Worm (Caenorhabditis elegans) whole organism, L4 larva: Measurements from ENCODE around the gene T14B4.19.
A peak's percentile ranks its signal among the peaks of the same experiment; 100 is the strongest.

Experiments
- F10B5.3 ChIP-seq: sonication (generic microtip); optimal IDR thresholded peaks from 2 replicates; lab custom pipeline; 2016; ENCODE audit warnings: mild to moderate bottlenecking, missing genetic modification characterization, missing compliant biosample characterization
- F37D6.2 ChIP-seq: sonication (generic microtip); optimal IDR thresholded peaks from 2 replicates; lab custom pipeline; 2016; ENCODE audit warnings: mild to moderate bottlenecking, missing genetic modification characterization, missing compliant biosample characterization
- F44E2.7 ChIP-seq: fragments of 200-800 bp; sonication (Bioruptor generic); IDR thresholded peaks from 2 replicates; pipeline ENCODE4 v2.1.2; 2022; ENCODE audit warnings: missing genetic modification characterization, missing compliant biosample characterization
- F49E8.2 ChIP-seq: sonication (generic microtip); optimal IDR thresholded peaks from 2 replicates; lab custom pipeline; 2016; ENCODE audit warnings: missing compliant biosample characterization, mild to moderate bottlenecking, missing genetic modification characterization, borderline replicate concordance
- Y105C5A.15 ChIP-seq: fragments of 200-800 bp; sonication (Bioruptor generic); IDR thresholded peaks from 2 replicates; pipeline ENCODE4 v1.3.6; 2022; ENCODE audit warnings: missing genetic modification characterization, missing compliant biosample characterization
- Y5F2A.4 ChIP-seq: fragments of 200-800 bp; sonication (Bioruptor generic); optimal IDR thresholded peaks from 2 replicates; lab custom pipeline; 2018; ENCODE audit warnings: mild to moderate bottlenecking, missing genetic modification characterization, missing compliant biosample characterization
- Y75B8A.6 ChIP-seq: fragments of 200-800 bp; sonication (Bioruptor generic); IDR thresholded peaks from 2 replicates; pipeline ENCODE4 v1.3.6; 2022; ENCODE audit warnings: missing genetic modification reagents, missing genetic modification characterization, missing compliant biosample characterization
- aha-1 ChIP-seq: fragments of 150-350 bp; peaks from one replicate; lab custom pipeline; 2014; ENCODE audit warnings: missing biosample characterization, missing genetic modification characterization
- arid-1 ChIP-seq: fragments of 200-800 bp; sonication (Bioruptor generic); conservative IDR thresholded peaks from 2 replicates; pipeline ENCODE4 v1.3.6; 2022; ENCODE audit warnings: missing genetic modification reagents, missing genetic modification characterization, missing compliant biosample characterization
- attf-4 ChIP-seq: sonication (generic microtip); optimal IDR thresholded peaks from 3 replicates; lab custom pipeline; 2017; ENCODE audit warnings: missing biosample characterization, missing genetic modification characterization
- ceh-20 ChIP-seq: fragments of 200-800 bp; sonication (Bioruptor generic); IDR thresholded peaks from 2 replicates; pipeline ENCODE4 v1.3.6; 2022; ENCODE audit warnings: missing genetic modification reagents, missing genetic modification characterization, missing compliant biosample characterization
- ceh-32 ChIP-seq: sonication (generic microtip); optimal IDR thresholded peaks from 2 replicates; lab custom pipeline; 2016; ENCODE audit warnings: mild to moderate bottlenecking, missing genetic modification characterization, missing compliant biosample characterization; ENCODE audit not compliant: poor library complexity
- ceh-44 ChIP-seq: fragments of 200-800 bp; sonication (Bioruptor generic); IDR thresholded peaks from 2 replicates; pipeline ENCODE4 v1.3.6; 2022; ENCODE audit warnings: missing genetic modification reagents, missing genetic modification characterization, missing compliant biosample characterization
- ceh-62 ChIP-seq: sonication (generic microtip); optimal IDR thresholded peaks from 2 replicates; lab custom pipeline; 2017; ENCODE audit warnings: missing biosample characterization, missing genetic modification characterization
- ceh-82 ChIP-seq: sonication (generic microtip); optimal IDR thresholded peaks from 2 replicates; lab custom pipeline; 2017; ENCODE audit warnings: missing biosample characterization, missing genetic modification characterization
- daf-16 ChIP-seq, 3 experiments: sonication (generic microtip); optimal IDR thresholded peaks; 2 replicates each; lab custom pipeline; 2016 to 2017; ENCODE audit warnings: missing genetic modification characterization in 3 of 3, missing genetic modification reagents in 3 of 3, mild to moderate bottlenecking in 2 of 3, missing compliant biosample characterization in 2 of 3, missing biosample characterization in 1 of 3, moderate library complexity in 1 of 3
- daf-19 ChIP-seq: fragments of 200-800 bp; sonication (Bioruptor generic); conservative IDR thresholded peaks from 2 replicates; pipeline ENCODE4 v1.3.6; 2022; ENCODE audit warnings: missing genetic modification characterization, missing compliant biosample characterization
- daf-8 ChIP-seq: fragments of 200-800 bp; sonication (Bioruptor generic); IDR thresholded peaks from 2 replicates; pipeline ENCODE4 v1.3.6; 2022; ENCODE audit warnings: missing genetic modification characterization, missing compliant biosample characterization
- dmd-8 ChIP-seq: fragments of 200-800 bp; sonication (Bioruptor generic); IDR thresholded peaks from 2 replicates; pipeline ENCODE4 v1.3.6; 2022; ENCODE audit warnings: missing genetic modification characterization, missing compliant biosample characterization
- dmd-9 ChIP-seq: fragments of 200-800 bp; sonication (Bioruptor generic); IDR thresholded peaks from 2 replicates; pipeline ENCODE4 v1.3.6; 2022; ENCODE audit warnings: missing genetic modification reagents, missing genetic modification characterization, missing compliant biosample characterization
- duxl-1 ChIP-seq: sonication (generic microtip); optimal IDR thresholded peaks from 2 replicates; lab custom pipeline; 2016; ENCODE audit warnings: mild to moderate bottlenecking, missing genetic modification characterization, moderate library complexity, missing compliant biosample characterization; ENCODE audit not compliant: poor library complexity
- fkh-10 ChIP-seq: fragments of 150-350 bp; optimal IDR thresholded peaks from 2 replicates; lab custom pipeline; 2014; ENCODE audit warnings: missing biosample characterization, missing genetic modification reagents, missing genetic modification characterization
- fos-1 ChIP-seq: fragments of 150-350 bp; optimal IDR thresholded peaks from 2 replicates; lab custom pipeline; 2014; ENCODE audit warnings: missing biosample characterization, missing genetic modification characterization
- hif-1 ChIP-seq, 2 experiments: sonication (generic microtip); optimal IDR thresholded peaks; 2 replicates each; lab custom pipeline; 2016 to 2017; ENCODE audit warnings: missing compliant biosample characterization in 2 of 2, missing genetic modification characterization in 2 of 2, missing genetic modification reagents in 2 of 2, missing genotype in 2 of 2, mild to moderate bottlenecking in 1 of 2
- hmg-1.1 ChIP-seq: fragments of 200-800 bp; sonication (Bioruptor generic); IDR thresholded peaks from 2 replicates; pipeline ENCODE4 v1.3.6; 2022; ENCODE audit warnings: missing genetic modification reagents, missing genetic modification characterization, missing compliant biosample characterization
- lim-7 ChIP-seq: fragments of 200-800 bp; sonication (Bioruptor generic); IDR thresholded peaks from 2 replicates; pipeline ENCODE4 v1.3.6; 2022; ENCODE audit warnings: missing genetic modification characterization, missing compliant biosample characterization
- lin-29 ChIP-seq: fragments of 200-800 bp; sonication (Bioruptor generic); IDR thresholded peaks from 2 replicates; pipeline ENCODE4 v1.3.6; 2022; ENCODE audit warnings: missing genetic modification reagents, missing genetic modification characterization, missing compliant biosample characterization
- lsy-2 ChIP-seq, 2 experiments: fragments of 150-350 bp in 1 of 2; sonication (generic microtip) in 1 of 2; optimal IDR thresholded peaks; 2 replicates each; lab custom pipeline; 2014 to 2017; ENCODE audit warnings: missing biosample characterization in 2 of 2, missing genetic modification characterization in 2 of 2
- madf-5 ChIP-seq, 2 experiments: fragments of 200-800 bp; sonication (Bioruptor generic); IDR thresholded peaks; 2 replicates each; pipeline ENCODE4 v1.3.6; 2022; ENCODE audit warnings: missing compliant biosample characterization in 2 of 2, missing genetic modification characterization in 2 of 2
- mdl-1 ChIP-seq, 2 experiments: fragments of 150-350 bp in 1 of 2; sonication (generic microtip) in 1 of 2; optimal IDR thresholded peaks; 2 replicates each; lab custom pipeline; 2014 to 2017; ENCODE audit warnings: missing biosample characterization in 2 of 2, missing genetic modification characterization in 2 of 2
- mdt-29 ChIP-seq: fragments of 200-800 bp; sonication (Bioruptor generic); IDR thresholded peaks from 2 replicates; pipeline ENCODE4 v1.3.6; 2022; ENCODE audit warnings: missing genetic modification reagents, missing genetic modification characterization, missing compliant biosample characterization
- mxl-2 ChIP-seq: fragments of 200-800 bp; sonication (Bioruptor generic); conservative IDR thresholded peaks from 2 replicates; pipeline ENCODE4 v1.3.6; 2022; ENCODE audit warnings: missing genetic modification reagents, missing genetic modification characterization, missing compliant biosample characterization
- mxl-3 ChIP-seq: fragments of 200-800 bp; sonication (Bioruptor generic); optimal IDR thresholded peaks from 2 replicates; lab custom pipeline; 2018; ENCODE audit warnings: mild to moderate bottlenecking, missing genetic modification characterization, missing compliant biosample characterization
- nhr-10 ChIP-seq: fragments of 150-350 bp; optimal IDR thresholded peaks from 2 replicates; lab custom pipeline; 2014; ENCODE audit warnings: missing biosample characterization, missing genetic modification characterization
- nhr-102 ChIP-seq: sonication (generic microtip); optimal IDR thresholded peaks from 2 replicates; lab custom pipeline; 2016; ENCODE audit warnings: mild to moderate bottlenecking, missing genetic modification characterization, moderate library complexity, missing compliant biosample characterization
- nhr-11 ChIP-seq: fragments of 150-350 bp; optimal IDR thresholded peaks from 2 replicates; lab custom pipeline; 2014; ENCODE audit warnings: missing biosample characterization, missing genetic modification characterization
- nhr-237 ChIP-seq: sonication (generic microtip); optimal IDR thresholded peaks from 2 replicates; lab custom pipeline; 2017; ENCODE audit warnings: missing biosample characterization, missing genetic modification characterization
- nhr-25 ChIP-seq: sonication (generic microtip); optimal IDR thresholded peaks from 2 replicates; lab custom pipeline; 2017; ENCODE audit warnings: missing genetic modification characterization, mild to moderate bottlenecking, missing compliant biosample characterization, antibody characterized with exemption, moderate library complexity, borderline replicate concordance; ENCODE audit not compliant: insufficient read depth
- nhr-6 ChIP-seq: fragments of 150-350 bp; optimal IDR thresholded peaks from 2 replicates; lab custom pipeline; 2014; ENCODE audit warnings: missing biosample characterization, missing genetic modification characterization
- nhr-76 ChIP-seq: fragments of 150-350 bp; optimal IDR thresholded peaks from 2 replicates; lab custom pipeline; 2014; ENCODE audit warnings: missing biosample characterization, missing genetic modification characterization
- php-3 ChIP-seq: fragments of 200-800 bp; sonication (Bioruptor generic); IDR thresholded peaks from 2 replicates; pipeline ENCODE4 v1.3.6; 2022; ENCODE audit warnings: missing genetic modification reagents, missing genetic modification characterization, missing compliant biosample characterization
- pqm-1 ChIP-seq: sonication (generic microtip); optimal IDR thresholded peaks from 2 replicates; lab custom pipeline; 2017; ENCODE audit warnings: missing biosample characterization, missing genetic modification characterization
- saeg-2 ChIP-seq: fragments of 200-800 bp; sonication (Bioruptor generic); IDR thresholded peaks from 2 replicates; pipeline ENCODE4 v1.3.6; 2022; ENCODE audit warnings: missing genetic modification reagents, missing genetic modification characterization, missing compliant biosample characterization
- spr-1 ChIP-seq: sonication (generic microtip); optimal IDR thresholded peaks from 2 replicates; lab custom pipeline; 2016; ENCODE audit warnings: mild to moderate bottlenecking, missing genetic modification characterization, missing compliant biosample characterization
- tra-1 ChIP-seq: fragments of 200-800 bp; sonication (Bioruptor generic); IDR thresholded peaks from 2 replicates; pipeline ENCODE4 v1.3.6; 2022; ENCODE audit warnings: missing genetic modification reagents, missing genetic modification characterization, missing compliant biosample characterization
- unc-39 ChIP-seq: sonication (generic microtip); optimal IDR thresholded peaks from 2 replicates; lab custom pipeline; 2017; ENCODE audit warnings: missing biosample characterization, missing genetic modification characterization
- unc-62 ChIP-seq, 3 experiments: fragments of 150-350 bp in 1 of 3; sonication (generic microtip); optimal IDR thresholded peaks in 2 of 3; peaks in 1 of 3; 1 replicate in 1 of 3; 2 replicates in 2 of 3; lab custom pipeline; 2014 to 2017; ENCODE audit warnings: missing biosample characterization in 3 of 3, missing genetic modification characterization in 3 of 3, missing genetic modification reagents in 3 of 3, missing genotype in 1 of 3
- zfp-3 ChIP-seq: fragments of 200-800 bp; sonication (Bioruptor generic); conservative IDR thresholded peaks from 2 replicates; pipeline ENCODE4 v1.3.6; 2022; ENCODE audit warnings: missing genetic modification reagents, missing genetic modification characterization, missing compliant biosample characterization
- zip-11 ChIP-seq: fragments of 200-800 bp; sonication (Bioruptor generic); IDR thresholded peaks from 2 replicates; pipeline ENCODE4 v1.3.6; 2022; ENCODE audit warnings: missing genetic modification characterization, missing compliant biosample characterization
- zip-2 ChIP-seq: fragments of 150-350 bp; optimal IDR thresholded peaks from 2 replicates; lab custom pipeline; 2014; ENCODE audit warnings: missing biosample characterization, missing genetic modification characterization

The T14B4.19 gene

DNA sequence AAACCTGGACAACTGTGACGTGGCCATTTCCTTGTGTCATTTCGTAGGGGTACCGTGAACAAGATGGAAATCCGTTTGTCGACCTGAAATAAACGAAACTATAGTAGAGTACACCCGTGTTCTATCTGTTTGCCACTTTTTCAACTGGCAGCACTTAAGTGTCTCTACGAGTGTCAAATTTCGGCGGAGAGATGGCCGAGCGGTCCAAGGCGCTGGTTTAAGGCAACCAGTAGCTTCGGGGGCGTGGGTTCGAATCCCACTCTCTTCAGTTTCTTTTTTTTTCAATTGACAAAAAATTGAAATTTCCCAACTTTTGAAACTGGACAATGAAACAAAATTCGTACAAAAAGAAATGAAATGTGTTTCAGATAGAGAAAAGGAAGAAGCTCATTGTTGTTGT lies 8.8 kb upstream of the T14B4.19 start (continued):
- TF ChIP-seq duxl-1 (tag; lab: Kevin White, UChicago) (no peak), nhr-102 (tag; lab: Kevin White, UChicago) (no peak), ceh-62 (tag; lab: Kevin White, UChicago) (no peak), fkh-10 (GFP tag; lab: Kevin White, UChicago) (no peak), Y5F2A.4 (GFP tag; lab: Kevin White, UChicago) (no peak), unc-62 (GFP tag; optimal IDR thresholded peaks at IDR 0.05 in 1 of 2; lab: Kevin White, UChicago) (no peak), unc-62 (tag; optimal IDR thresholded peaks at IDR 0.05; lab: Kevin White, UChicago) (no peak), dmd-9 (GFP tag; lab: Robert Waterston, UW) (peak; percentile 59; the same call in 1 of the 2 replicates), F49E8.2 (tag; lab: Kevin White, UChicago) (no peak), daf-8 (GFP tag; lab: Robert Waterston, UW) (no peak), nhr-11 (tag; lab: Kevin White, UChicago) (no peak), F10B5.3 (no peak), daf-16 (GFP tag; optimal IDR thresholded peaks at IDR 0.05; lab: Kevin White, UChicago) (no peak), daf-16 (tag; optimal IDR thresholded peaks at IDR 0.05; lab: Kevin White, UChicago) (no peak), zfp-3 (GFP tag; lab: Robert Waterston, UW) (no peak), dmd-8 (GFP tag; lab: Robert Waterston, UW) (0 out of 2 replicates have a peak, but pooled peaks have one; percentile 71), hif-1 (tag; optimal IDR thresholded peaks at IDR 0.05; lab: Kevin White, UChicago) (peak in 1 of 2 experiments; percentile 4), tra-1 (0 out of 2 replicates have a peak, but pooled peaks have one; percentile 33), madf-5 (GFP tag; IDR thresholded peaks at IDR 0.05; lab: Robert Waterston, UW) (0 out of 4 replicates have a peak, but pooled peaks of 1 of the 2 experiments have one; percentile 58), saeg-2 (GFP tag; lab: Robert Waterston, UW) (0 out of 2 replicates have a peak, but pooled peaks have one; percentile 36), fos-1 (tag; lab: Kevin White, UChicago) (no peak), attf-4 (tag; lab: Kevin White, UChicago) (no peak), mdl-1 (tag; optimal IDR thresholded peaks at IDR 0.05; lab: Kevin White, UChicago) (no peak), aha-1 (no peak), mxl-3 (GFP tag; lab: Kevin White, UChicago) (peak; percentile 27), ceh-32 (no peak), nhr-6 (tag; lab: Kevin White, UChicago) (no peak), mxl-2 (GFP tag; lab: Robert Waterston, UW) (no peak), hmg-1.1 (GFP tag; lab: Robert Waterston, UW) (peak; percentile 68), nhr-237 (tag; lab: Kevin White, UChicago) (no peak), F37D6.2 (no peak), php-3 (GFP tag; lab: Robert Waterston, UW) (no peak), nhr-25 (no peak), mdt-29 (GFP tag; lab: Robert Waterston, UW) (no peak), nhr-10 (no peak), ceh-44 (GFP tag; lab: Robert Waterston, UW) (0 out of 2 replicates have a peak, but pooled peaks have one; percentile 23), arid-1 (GFP tag; lab: Robert Waterston, UW) (peak; percentile 63; the same call in 1 of the 2 replicates), ceh-82 (tag; lab: Kevin White, UChicago) (no peak), nhr-76 (no peak), spr-1 (tag; lab: Kevin White, UChicago) (peak; percentile 21), lim-7 (GFP tag; lab: Robert Waterston, UW) (no peak; the same call in 1 of the 2 replicates), lsy-2 (tag; optimal IDR thresholded peaks at IDR 0.05; lab: Kevin White, UChicago) (peak in 1 of 2 experiments; percentile 3), zip-11 (GFP tag; lab: Robert Waterston, UW) (no peak), Y105C5A.15 (GFP tag; lab: Robert Waterston, UW) (no peak), daf-19 (GFP tag; lab: Robert Waterston, UW) (no peak), zip-2 (tag; lab: Kevin White, UChicago) (no peak), F44E2.7 (no peak), unc-39 (no peak), ceh-20 (GFP tag; lab: Robert Waterston, UW) (0 out of 2 replicates have a peak, but pooled peaks have one; percentile 48), Y75B8A.6 (GFP tag; lab: Robert Waterston, UW) (no peak), lin-29 (GFP tag; lab: Robert Waterston, UW) (no peak), pqm-1 (tag; lab: Kevin White, UChicago) (no peak)
